Fruit fly (Drosophila melanogaster) whole organism, embryonic: Measurements from ENCODE around the gene Sumo.
A peak's percentile ranks its signal among the peaks of the same experiment; 100 is the strongest.

Experiments used
- ATbp ChIP-seq: fragments of 200-800 bp; sonication (Bioruptor generic); optimal IDR thresholded peaks from 2 replicates; lab custom pipeline; 2017; ENCODE audit warnings: missing biosample characterization, mild to moderate bottlenecking, missing genetic modification characterization, missing genetic modification reagents
- Ada2b ChIP-seq: fragments of 200-800 bp; sonication (Bioruptor generic); IDR thresholded peaks from 2 replicates; pipeline ENCODE4 v1.3.6; 2022; ENCODE audit warnings: missing biosample characterization, missing genetic modification characterization
- CG11504 ChIP-seq: fragments of 200-800 bp; sonication (Bioruptor generic); optimal IDR thresholded peaks from 3 replicates; lab custom pipeline; 2019; ENCODE audit warnings: missing biosample characterization, mild to moderate bottlenecking, missing genetic modification characterization, moderate library complexity
- CG11696 ChIP-seq: fragments of 200-800 bp; sonication (Bioruptor generic); IDR thresholded peaks from 2 replicates; pipeline ENCODE4 v1.3.6; 2022; ENCODE audit warnings: missing biosample characterization, missing genetic modification characterization
- CG14710 ChIP-seq: fragments of 200-800 bp; sonication (Bioruptor generic); optimal IDR thresholded peaks from 3 replicates; lab custom pipeline; 2019; ENCODE audit warnings: missing biosample characterization, mild to moderate bottlenecking, missing genetic modification characterization, moderate library complexity
- CG15601 ChIP-seq: fragments of 200-800 bp; sonication (Bioruptor generic); optimal IDR thresholded peaks from 3 replicates; lab custom pipeline; 2019; ENCODE audit warnings: missing biosample characterization, mild to moderate bottlenecking, missing genetic modification characterization, moderate library complexity
- CG16863 ChIP-seq: fragments of 200-800 bp; sonication (Bioruptor generic); optimal IDR thresholded peaks from 3 replicates; lab custom pipeline; 2016; ENCODE audit warnings: missing biosample characterization, missing genetic modification characterization
- CG17912 ChIP-seq: fragments of 200-800 bp; sonication (Bioruptor generic); optimal IDR thresholded peaks from 2 replicates; lab custom pipeline; 2018; ENCODE audit warnings: missing biosample characterization, mild to moderate bottlenecking, missing genetic modification characterization
- CG31224 ChIP-seq: fragments of 200-800 bp; sonication (Bioruptor generic); IDR thresholded peaks from 2 replicates; pipeline ENCODE4 v1.3.6; 2022; ENCODE audit warnings: missing biosample characterization, missing genetic modification characterization
- CG31388 ChIP-seq: fragments of 200-800 bp; sonication (Bioruptor generic); optimal IDR thresholded peaks from 2 replicates; lab custom pipeline; 2016; ENCODE audit warnings: missing biosample characterization, missing genetic modification characterization
- CG4707 ChIP-seq: fragments of 200-800 bp; sonication (Bioruptor generic); optimal IDR thresholded peaks from 2 replicates; lab custom pipeline; 2018; ENCODE audit warnings: missing biosample characterization, mild to moderate bottlenecking, missing genetic modification characterization, moderate library complexity
- CG8089 ChIP-seq: fragments of 200-800 bp; sonication (Bioruptor generic); optimal IDR thresholded peaks from 3 replicates; lab custom pipeline; 2016; ENCODE audit warnings: missing biosample characterization, missing genetic modification characterization
- CG8290 ChIP-seq, 3 experiments: fragments of 200-800 bp; sonication (Bioruptor generic); optimal IDR thresholded peaks; 2 replicates each; lab custom pipeline; 2016 to 2019; ENCODE audit warnings: missing biosample characterization in 3 of 3, missing genetic modification characterization in 3 of 3, mild to moderate bottlenecking in 2 of 3, moderate library complexity in 1 of 3
- Chrac-16 ChIP-seq: fragments of 200-800 bp; sonication (Bioruptor generic); optimal IDR thresholded peaks from 3 replicates; lab custom pipeline; 2016; ENCODE audit warnings: missing biosample characterization, missing genetic modification characterization
- CrebB ChIP-seq: fragments of 200-800 bp; sonication (Bioruptor generic); optimal IDR thresholded peaks from 3 replicates; lab custom pipeline; 2018; ENCODE audit warnings: missing biosample characterization, mild to moderate bottlenecking, missing genetic modification characterization
- Dip2 ChIP-seq: fragments of 200-800 bp; sonication (Bioruptor generic); IDR thresholded peaks from 2 replicates; pipeline ENCODE4 v1.3.6; 2022; ENCODE audit warnings: missing biosample characterization, missing genetic modification characterization
- Dll ChIP-seq: fragments of 200-800 bp; sonication (Bioruptor generic); IDR thresholded peaks from 4 replicates; pipeline ENCODE4 v1.3.6; 2022; ENCODE audit warnings: missing biosample characterization, missing genetic modification characterization; ENCODE audit not compliant: partially characterized antibody
- Doc3 ChIP-seq: fragments of 200-800 bp; sonication (Bioruptor generic); IDR thresholded peaks from 3 replicates; pipeline ENCODE4 v1.3.6; 2022; ENCODE audit warnings: missing biosample characterization, missing genetic modification characterization; ENCODE audit not compliant: partially characterized antibody
- GATAe ChIP-seq: fragments of 200-800 bp; sonication (Bioruptor generic); conservative IDR thresholded peaks from 2 replicates; pipeline ENCODE4 v1.3.6; 2022; ENCODE audit warnings: missing biosample characterization, missing genetic modification characterization
- Myb ChIP-seq: fragments of 200-800 bp; sonication (Bioruptor generic); optimal IDR thresholded peaks from 2 replicates; lab custom pipeline; 2016; ENCODE audit warnings: missing biosample characterization, missing genetic modification characterization
- NC2β ChIP-seq: fragments of 200-800 bp; sonication (Bioruptor generic); optimal IDR thresholded peaks from 2 replicates; lab custom pipeline; 2016; ENCODE audit warnings: missing biosample characterization, missing genetic modification characterization
- Nf-YB ChIP-seq: fragments of 200-800 bp; sonication (Bioruptor generic); optimal IDR thresholded peaks from 3 replicates; lab custom pipeline; 2019; ENCODE audit warnings: missing biosample characterization, mild to moderate bottlenecking, missing genetic modification characterization, moderate library complexity
- Pdp1 ChIP-seq, 2 experiments: fragments of 200-800 bp; sonication (Bioruptor generic); optimal IDR thresholded peaks; 3 replicates each; lab custom pipeline; 2016; ENCODE audit warnings: missing biosample characterization in 2 of 2, missing genetic modification characterization in 2 of 2, mild to moderate bottlenecking in 1 of 2, moderate library complexity in 1 of 2
- Side ChIP-seq: fragments of 200-800 bp; sonication (Bioruptor generic); optimal IDR thresholded peaks from 2 replicates; lab custom pipeline; 2016; ENCODE audit warnings: missing biosample characterization, missing genetic modification characterization
- ac ChIP-seq: fragments of 200-800 bp; sonication (Bioruptor generic); optimal IDR thresholded peaks from 3 replicates; lab custom pipeline; 2017; ENCODE audit warnings: missing biosample characterization, mild to moderate bottlenecking, missing genetic modification characterization
- bowl ChIP-seq: fragments of 200-800 bp; sonication (Bioruptor generic); IDR thresholded peaks from 2 replicates; pipeline ENCODE4 v1.3.6; 2022; ENCODE audit warnings: missing biosample characterization, missing genetic modification characterization
- da ChIP-seq: fragments of 200-800 bp; sonication (Bioruptor generic); optimal IDR thresholded peaks from 2 replicates; lab custom pipeline; 2016; ENCODE audit warnings: missing biosample characterization, missing genetic modification characterization
- danr ChIP-seq: fragments of 200-800 bp; sonication (Bioruptor generic); IDR thresholded peaks from 2 replicates; pipeline ENCODE4 v1.3.6; 2022; ENCODE audit warnings: missing biosample characterization, missing genetic modification characterization
- dmrt99B ChIP-seq: fragments of 200-800 bp; sonication (Bioruptor generic); optimal IDR thresholded peaks from 2 replicates; lab custom pipeline; 2018; ENCODE audit warnings: missing biosample characterization, mild to moderate bottlenecking, missing genetic modification characterization, moderate library complexity
- ems ChIP-seq: fragments of 200-800 bp; sonication (Bioruptor generic); optimal IDR thresholded peaks from 3 replicates; lab custom pipeline; 2016; ENCODE audit warnings: missing biosample characterization, missing genetic modification characterization
- eyg ChIP-seq: fragments of 200-800 bp; sonication (Bioruptor generic); optimal IDR thresholded peaks from 3 replicates; lab custom pipeline; 2016; ENCODE audit warnings: missing biosample characterization, missing genetic modification characterization
- gce ChIP-seq: fragments of 200-800 bp; sonication (Bioruptor generic); IDR thresholded peaks from 3 replicates; pipeline ENCODE4 v1.3.6; 2022; ENCODE audit warnings: missing biosample characterization, missing genetic modification characterization
- ham ChIP-seq: fragments of 200-800 bp; sonication (Bioruptor generic); IDR thresholded peaks from 2 replicates; pipeline ENCODE4 v1.3.6; 2022; ENCODE audit warnings: missing biosample characterization, missing genetic modification characterization
- insv ChIP-seq, 2 experiments: fragments of 200-800 bp; sonication (Bioruptor generic); optimal IDR thresholded peaks; 3 replicates each; lab custom pipeline; 2016 to 2018; ENCODE audit warnings: missing biosample characterization in 2 of 2, missing genetic modification characterization in 2 of 2
- lab ChIP-seq: fragments of 200-800 bp; sonication (Bioruptor generic); optimal IDR thresholded peaks from 3 replicates; lab custom pipeline; 2017; ENCODE audit warnings: missing biosample characterization, missing genetic modification characterization, mild to moderate bottlenecking, moderate library complexity, missing genetic modification reagents
- lilli ChIP-seq: fragments of 200-800 bp; sonication (Bioruptor generic); optimal IDR thresholded peaks from 3 replicates; lab custom pipeline; 2016; ENCODE audit warnings: missing biosample characterization, missing genetic modification characterization
- lola ChIP-seq, 3 experiments: fragments of >200 bp in 2 of 3; fragments of 200-800 bp in 1 of 3; sonication (Bioruptor generic) in 1 of 3; optimal IDR thresholded peaks; 2 replicates each; lab custom pipeline; 2017 to 2019; ENCODE audit warnings: missing biosample characterization in 3 of 3, missing genetic modification characterization in 3 of 3, mild to moderate bottlenecking in 1 of 3, moderate library complexity in 1 of 3
- mld ChIP-seq: fragments of 200-800 bp; sonication (Bioruptor generic); IDR thresholded peaks from 3 replicates; pipeline ENCODE4 v1.3.6; 2022; ENCODE audit warnings: missing biosample characterization, missing genetic modification characterization; ENCODE audit not compliant: partially characterized antibody
- odd ChIP-seq: fragments of 200-800 bp; sonication (Bioruptor generic); optimal IDR thresholded peaks from 2 replicates; lab custom pipeline; 2017; ENCODE audit warnings: missing biosample characterization, mild to moderate bottlenecking, missing genetic modification characterization
- p53 ChIP-seq: fragments of 200-800 bp; sonication (Bioruptor generic); optimal IDR thresholded peaks from 2 replicates; lab custom pipeline; 2016; ENCODE audit warnings: missing biosample characterization, missing genetic modification characterization
- peb ChIP-seq: fragments of 200-800 bp; sonication (Bioruptor generic); IDR thresholded peaks from 2 replicates; pipeline ENCODE4 v1.3.6; 2022; ENCODE audit warnings: missing biosample characterization, missing genetic modification characterization
- pfk ChIP-seq: fragments of 200-800 bp; sonication (Bioruptor generic); optimal IDR thresholded peaks from 2 replicates; lab custom pipeline; 2018; ENCODE audit warnings: missing biosample characterization, mild to moderate bottlenecking, missing genetic modification characterization, moderate library complexity
- pum ChIP-seq: fragments of 200-800 bp; sonication (Bioruptor generic); optimal IDR thresholded peaks from 2 replicates; lab custom pipeline; 2016; ENCODE audit warnings: missing biosample characterization, missing genetic modification characterization
- ranshi ChIP-seq: fragments of 200-800 bp; sonication (Bioruptor generic); IDR thresholded peaks from 2 replicates; pipeline ENCODE4 v1.3.6; 2022; ENCODE audit warnings: missing biosample characterization, missing genetic modification characterization
- sc ChIP-seq, 3 experiments: fragments of >200 bp in 2 of 3; fragments of 200-800 bp in 1 of 3; sonication (Bioruptor generic) in 1 of 3; optimal IDR thresholded peaks; 2 replicates in 2 of 3; 3 replicates in 1 of 3; lab custom pipeline; 2017; ENCODE audit warnings: mild to moderate bottlenecking in 1 of 3, missing biosample characterization in 1 of 3, missing genetic modification characterization in 1 of 3, missing genetic modification reagents in 1 of 3
- slp2 ChIP-seq: fragments of 200-800 bp; sonication (Bioruptor generic); optimal IDR thresholded peaks from 2 replicates; lab custom pipeline; 2016; ENCODE audit warnings: missing biosample characterization, missing genetic modification characterization
- tin ChIP-seq: fragments of 200-800 bp; sonication (Bioruptor generic); optimal IDR thresholded peaks from 3 replicates; lab custom pipeline; 2016; ENCODE audit warnings: missing biosample characterization, missing genetic modification characterization
- usp ChIP-seq: fragments of >200 bp; optimal IDR thresholded peaks from 2 replicates; lab custom pipeline; 2017; ENCODE audit warnings: missing biosample characterization, missing genetic modification characterization
- wek ChIP-seq: fragments of 200-800 bp; sonication (Bioruptor generic); optimal IDR thresholded peaks from 3 replicates; lab custom pipeline; 2018; ENCODE audit warnings: missing biosample characterization, mild to moderate bottlenecking, missing genetic modification characterization, moderate library complexity
- zfh2 ChIP-seq: fragments of 200-800 bp; sonication (Bioruptor generic); optimal IDR thresholded peaks from 2 replicates; lab custom pipeline; 2016; ENCODE audit warnings: missing biosample characterization, missing genetic modification characterization

Sumo gene

dm6 chr2L:6956725-6957124 lies 10.7 kb downstream of the Sumo start, which contains the start of the genes CG13775 and CG3430 (continued):
- TF ChIP-seq CG31388 (no peak), Side (GFP tag; lab: Kevin White, UChicago) (no peak), CG4707 (GFP tag; lab: Kevin White, UChicago) (no peak), Chrac-16 (GFP tag; lab: Kevin White, UChicago) (peak; percentile 29), CG8290 (GFP tag; optimal IDR thresholded peaks at IDR 0.05; lab: Kevin White, UChicago) (peak; percentile 3), CG8290 (tag; optimal IDR thresholded peaks at IDR 0.05; lab: Kevin White, UChicago) (peak in 1 of 2 experiments; percentile 62), tin (peak; percentile 7), usp (GFP tag; lab: Kevin White, UChicago) (no peak), danr (GFP tag; lab: Robert Waterston, UW) (no peak), CG16863 (GFP tag; lab: Kevin White, UChicago) (no peak), bowl (GFP tag; lab: Robert Waterston, UW) (no peak), wek (no peak), CG17912 (GFP tag; lab: Kevin White, UChicago) (peak; percentile 17), NC2β (peak; percentile 11), slp2 (GFP tag; lab: Kevin White, UChicago) (no peak), GATAe (GFP tag; lab: Robert Waterston, UW) (no peak), eyg (GFP tag; lab: Kevin White, UChicago) (no peak), Dll (GFP tag; lab: Robert Waterston, UW) (peak; percentile 69), CG31224 (GFP tag; lab: Robert Waterston, UW) (no peak), ham (GFP tag; lab: Robert Waterston, UW) (no peak), Myb (GFP tag; lab: Kevin White, UChicago) (peak; percentile 41), CG11504 (no peak), ranshi (GFP tag; lab: Robert Waterston, UW) (no peak), gce (0 out of 3 replicates have a peak, but pooled peaks have one; percentile 31), Nf-YB (GFP tag; lab: Kevin White, UChicago) (no peak), ac (no peak), CG14710 (tag; lab: Kevin White, UChicago) (peak; percentile 43), odd (no peak), sc (optimal IDR thresholded peaks at IDR 0.05; lab: Kevin White, UChicago) (no peak), sc (GFP tag; optimal IDR thresholded peaks at IDR 0.05; lab: Kevin White, UChicago) (no peak), Doc3 (GFP tag; lab: Robert Waterston, UW) (peak; percentile 66), zfh2 (GFP tag; lab: Kevin White, UChicago) (peak; percentile 36), dmrt99B (tag; lab: Kevin White, UChicago) (no peak), CG8089 (GFP tag; lab: Kevin White, UChicago) (no peak), mld (GFP tag; lab: Robert Waterston, UW) (0 out of 3 replicates have a peak, but pooled peaks have one; percentile 30), ATbp (GFP tag; lab: Kevin White, UChicago) (no peak), Ada2b (GFP tag; lab: Robert Waterston, UW) (no peak), lola (GFP tag; optimal IDR thresholded peaks at IDR 0.05; lab: Kevin White, UChicago) (no peak), da (GFP tag; lab: Kevin White, UChicago) (no peak), Pdp1 (GFP tag; optimal IDR thresholded peaks at IDR 0.05; lab: Kevin White, UChicago) (peak in 1 of 2 experiments; percentile 65), pfk (no peak), p53 (GFP tag; lab: Kevin White, UChicago) (no peak), insv (GFP tag; optimal IDR thresholded peaks at IDR 0.05; lab: Kevin White, UChicago) (peak in 1 of 2 experiments; percentile 7), peb (GFP tag; lab: Robert Waterston, UW) (no peak), CrebB (tag; lab: Kevin White, UChicago) (no peak), lab (GFP tag; lab: Kevin White, UChicago) (no peak), lilli (no peak), ems (GFP tag; lab: Kevin White, UChicago) (no peak), pum (GFP tag; lab: Kevin White, UChicago) (peak; percentile 5), CG11696 (GFP tag; lab: Robert Waterston, UW) (no peak), CG15601 (tag; lab: Kevin White, UChicago) (no peak), Dip2 (no peak)
